Worm (Caenorhabditis elegans) whole organism, late embryonic: Measurements from ENCODE around the gene srh-257.

Experiments
- ama-1 ChIP-seq: fragments of 150-350 bp; optimal IDR thresholded peaks from 2 replicates; lab custom pipeline; 2014
- ceh-31 ChIP-seq: sonication (generic microtip); optimal IDR thresholded peaks from 2 replicates; lab custom pipeline; 2016; ENCODE audit warnings: missing genetic modification characterization, missing compliant biosample characterization
- ceh-34 ChIP-seq: sonication (generic microtip); optimal IDR thresholded peaks from 2 replicates; lab custom pipeline; 2016; ENCODE audit warnings: mild to moderate bottlenecking, missing genetic modification characterization, missing compliant biosample characterization
- ets-4 ChIP-seq: sonication (generic microtip); optimal IDR thresholded peaks from 2 replicates; lab custom pipeline; 2016; ENCODE audit warnings: missing genetic modification characterization, missing compliant biosample characterization
- lin-11 ChIP-seq: fragments of 200-800 bp; sonication (Bioruptor generic); optimal IDR thresholded peaks from 2 replicates; lab custom pipeline; 2018; ENCODE audit warnings: mild to moderate bottlenecking, missing genetic modification characterization, missing compliant biosample characterization
- npax-4 ChIP-seq: sonication (generic microtip); optimal IDR thresholded peaks from 2 replicates; lab custom pipeline; 2016; ENCODE audit warnings: missing genetic modification characterization, missing compliant biosample characterization
- pag-3 ChIP-seq: sonication (generic microtip); optimal IDR thresholded peaks from 2 replicates; lab custom pipeline; 2016; ENCODE audit warnings: missing compliant biosample characterization, missing genetic modification characterization, borderline replicate concordance
- pha-2 ChIP-seq: sonication (generic microtip); optimal IDR thresholded peaks from 2 replicates; lab custom pipeline; 2017; ENCODE audit warnings: mild to moderate bottlenecking, missing genetic modification characterization, missing compliant biosample characterization
- pqm-1 ChIP-seq: sonication (generic microtip); optimal IDR thresholded peaks from 2 replicates; lab custom pipeline; 2016; ENCODE audit warnings: missing genetic modification characterization, missing compliant biosample characterization
- sox-4 ChIP-seq: sonication (generic microtip); optimal IDR thresholded peaks from 2 replicates; lab custom pipeline; 2017; ENCODE audit warnings: mild to moderate bottlenecking, missing genetic modification characterization, inconsistent platforms, missing compliant biosample characterization
- ttx-3 ChIP-seq: sonication (generic microtip); optimal IDR thresholded peaks from 2 replicates; lab custom pipeline; 2016; ENCODE audit warnings: missing genetic modification reagents, missing genetic modification characterization, missing compliant biosample characterization
- zip-5 ChIP-seq: sonication (generic microtip); optimal IDR thresholded peaks from 2 replicates; lab custom pipeline; 2016; ENCODE audit warnings: missing genetic modification characterization, missing compliant biosample characterization

- TF ChIP-seq ceh-34 (tag; lab: Kevin White, UChicago): no peak
- TF ChIP-seq pha-2 (tag; lab: Kevin White, UChicago): no peak
- TF ChIP-seq sox-4: no peak
- TF ChIP-seq pag-3 (tag; lab: Kevin White, UChicago): no peak
- no peak for TF ChIP-seq pqm-1
- no peak for TF ChIP-seq ets-4 (tag; lab: Kevin White, UChicago)
- TF ChIP-seq ceh-31 (tag; lab: Kevin White, UChicago): no peak
- TF ChIP-seq zip-5: no peak
- TF ChIP-seq ama-1 (lab: Kevin White, UChicago): no peak
- no peak for TF ChIP-seq lin-11
- no peak for TF ChIP-seq ttx-3
- no peak for TF ChIP-seq npax-4 (tag; lab: Kevin White, UChicago)
Observed at ce11 chrV:15392064-15392463, 15.0 kb upstream of the srh-257 start.
